Fruit fly (Drosophila melanogaster): ENCODE results near the gene CG6928.

DNA sequence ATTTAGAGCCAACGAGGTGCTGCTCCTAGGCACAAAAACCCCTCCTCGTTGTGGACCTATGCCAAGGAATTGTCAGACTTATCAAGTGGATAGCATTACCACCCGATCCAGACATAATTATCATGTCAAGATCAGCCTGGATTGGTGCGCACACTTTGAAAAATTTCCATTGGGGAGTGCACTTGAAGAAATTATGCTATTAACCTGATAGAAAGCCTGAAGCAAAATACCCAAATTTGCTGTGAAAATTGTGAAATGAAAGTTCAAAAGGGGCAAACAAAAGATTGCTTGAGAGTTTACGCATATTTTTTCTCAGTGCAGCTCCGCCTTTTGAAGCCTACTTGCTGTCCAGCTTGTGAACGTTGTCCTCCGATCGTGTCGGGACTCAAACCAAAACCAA, 10.7 kb downstream of the CG6928 start:
- TF ChIP-seq rn (GFP tag; IDR thresholded peaks at IDR 0.05), result no peak
- peak; percentile 26 for TF ChIP-seq CG8301 (tag; optimal IDR thresholded peaks at IDR 0.05)
- peak; percentile 41 for TF ChIP-seq CG15710 (tag; optimal IDR thresholded peaks at IDR 0.05)
- TF ChIP-seq CG17806 (tag; optimal IDR thresholded peaks at IDR 0.05), result peak; percentile 54

All from whole organism, pupa.